Fruit fly (Drosophila melanogaster) whole organism: ENCODE results near the gene Boh1.

Source experiments
- Dll ChIP-seq: fragments of >200 bp; optimal IDR thresholded peaks from 2 replicates; lab custom pipeline; 2017
- EcR ChIP-seq, 2 experiments: fragments of >200 bp; optimal IDR thresholded peaks; 2 replicates each; lab custom pipeline; 2017; ENCODE audit warnings: missing biosample characterization in 2 of 2, missing genetic modification characterization in 2 of 2, missing genetic modification reagents in 2 of 2
- psq ChIP-seq: fragments of >200 bp; optimal IDR thresholded peaks from 2 replicates; lab custom pipeline; 2017

dm6 chr3R:27954533-27954932 is 35.3 kb upstream of the Boh1 start, which contains the start of gene Nep7:
- no peak for TF ChIP-seq Dll (lab: Kevin White, UChicago)
- TF ChIP-seq psq (lab: Kevin White, UChicago): no peak
- TF ChIP-seq EcR (GFP tag; optimal IDR thresholded peaks at IDR 0.05; lab: Kevin White, UChicago): no peak
